Fruit fly (Drosophila melanogaster) whole organism, prepupa: Measurements from ENCODE around the gene CG17564.

ENCODE experiments used
- Blimp-1 ChIP-seq: fragments of 200-800 bp; sonication (Bioruptor generic); optimal IDR thresholded peaks from 3 replicates; lab custom pipeline; 2017; ENCODE audit warnings: missing biosample characterization, missing genetic modification characterization, mild to moderate bottlenecking, moderate library complexity, missing genetic modification reagents
- CG10669 ChIP-seq: fragments of 200-800 bp; sonication (Bioruptor generic); optimal IDR thresholded peaks from 3 replicates; lab custom pipeline; 2018; ENCODE audit warnings: missing biosample characterization, mild to moderate bottlenecking, missing genetic modification characterization, moderate library complexity
- CG11294 ChIP-seq: fragments of 200-800 bp; sonication (Bioruptor generic); IDR thresholded peaks from 2 replicates; pipeline ENCODE4 v1.3.6; 2022; ENCODE audit warnings: missing biosample characterization, missing genetic modification characterization
- CG11762 ChIP-seq: fragments of 200-800 bp; sonication (Bioruptor generic); optimal IDR thresholded peaks from 3 replicates; lab custom pipeline; 2016; ENCODE audit warnings: missing biosample characterization, missing genetic modification characterization; ENCODE audit not compliant: insufficient read depth
- CG11902 ChIP-seq: fragments of 200-800 bp; sonication (Bioruptor generic); optimal IDR thresholded peaks from 3 replicates; lab custom pipeline; 2016; ENCODE audit warnings: missing biosample characterization, missing genetic modification characterization
- CG15336 ChIP-seq: fragments of 200-800 bp; sonication (Bioruptor generic); IDR thresholded peaks from 2 replicates; pipeline ENCODE4 v1.3.6; 2022; ENCODE audit warnings: missing biosample characterization, missing genetic modification characterization
- CG1621 ChIP-seq: fragments of 200-800 bp; sonication (Bioruptor generic); optimal IDR thresholded peaks from 3 replicates; lab custom pipeline; 2018; ENCODE audit warnings: missing biosample characterization, mild to moderate bottlenecking, missing genetic modification characterization
- CG16779 ChIP-seq: fragments of 200-800 bp; sonication (Bioruptor generic); optimal IDR thresholded peaks from 3 replicates; lab custom pipeline; 2017; ENCODE audit warnings: missing biosample characterization, mild to moderate bottlenecking, missing genetic modification characterization
- CG3032 ChIP-seq: fragments of 200-800 bp; optimal IDR thresholded peaks from 2 replicates; lab custom pipeline; 2019; ENCODE audit warnings: missing biosample characterization, mild to moderate bottlenecking, missing genetic modification characterization, moderate library complexity
- CG31627 ChIP-seq: fragments of 200-800 bp; sonication (Bioruptor generic); optimal IDR thresholded peaks from 3 replicates; lab custom pipeline; 2016; ENCODE audit warnings: missing biosample characterization, missing genetic modification characterization
- CG3919 ChIP-seq: fragments of 200-800 bp; sonication (Bioruptor generic); optimal IDR thresholded peaks from 3 replicates; lab custom pipeline; 2016; ENCODE audit warnings: missing biosample characterization, missing genetic modification characterization
- CG6163 ChIP-seq: fragments of 200-800 bp; sonication (Bioruptor generic); IDR thresholded peaks from 3 replicates; pipeline ENCODE4 v1.3.6; 2022; ENCODE audit warnings: missing biosample characterization, missing genetic modification characterization
- CG6276 ChIP-seq: fragments of 200-800 bp; sonication (Bioruptor generic); optimal IDR thresholded peaks from 2 replicates; lab custom pipeline; 2017; ENCODE audit warnings: missing biosample characterization, mild to moderate bottlenecking, missing genetic modification characterization
- CG6792 ChIP-seq: fragments of 200-800 bp; sonication (Bioruptor generic); optimal IDR thresholded peaks from 3 replicates; lab custom pipeline; 2016; ENCODE audit warnings: missing biosample characterization, missing genetic modification characterization
- CG6808 ChIP-seq: fragments of 200-800 bp; sonication (Bioruptor generic); optimal IDR thresholded peaks from 3 replicates; lab custom pipeline; 2017; ENCODE audit warnings: missing biosample characterization, missing genetic modification characterization, mild to moderate bottlenecking, moderate library complexity, missing genetic modification reagents
- CG6854 ChIP-seq: fragments of 200-800 bp; sonication (Bioruptor generic); optimal IDR thresholded peaks from 2 replicates; lab custom pipeline; 2017; ENCODE audit warnings: missing biosample characterization, mild to moderate bottlenecking, missing genetic modification characterization
- CG7368 ChIP-seq: fragments of 200-800 bp; sonication (Bioruptor generic); optimal IDR thresholded peaks from 3 replicates; lab custom pipeline; 2016; ENCODE audit warnings: missing biosample characterization, missing genetic modification characterization
- CG8119 ChIP-seq: fragments of 200-800 bp; sonication (Bioruptor generic); IDR thresholded peaks from 3 replicates; pipeline ENCODE4 v1.3.6; 2022; ENCODE audit warnings: missing biosample characterization, missing genetic modification characterization
- CG8319 ChIP-seq: fragments of 200-800 bp; sonication (Bioruptor generic); optimal IDR thresholded peaks from 3 replicates; lab custom pipeline; 2016; ENCODE audit warnings: missing biosample characterization, missing genetic modification characterization
- CG8632 ChIP-seq: fragments of 200-800 bp; sonication (Bioruptor generic); optimal IDR thresholded peaks from 3 replicates; lab custom pipeline; 2016; ENCODE audit warnings: missing biosample characterization, missing genetic modification characterization
- CG9139 ChIP-seq: fragments of 200-800 bp; sonication (Bioruptor generic); optimal IDR thresholded peaks from 3 replicates; lab custom pipeline; 2017; ENCODE audit warnings: missing biosample characterization, mild to moderate bottlenecking, missing genetic modification characterization
- Eip78C ChIP-seq: fragments of 200-800 bp; sonication (Bioruptor generic); peaks from one replicate; lab custom pipeline; 2016; ENCODE audit warnings: missing biosample characterization, missing genetic modification characterization
- Eip93F ChIP-seq: fragments of 200-800 bp; sonication (Bioruptor generic); optimal IDR thresholded peaks from 2 replicates; lab custom pipeline; 2016; ENCODE audit warnings: missing biosample characterization, mild to moderate bottlenecking, missing genetic modification characterization
- Ets21C ChIP-seq: fragments of 200-800 bp; sonication (Bioruptor generic); optimal IDR thresholded peaks from 3 replicates; lab custom pipeline; 2016; ENCODE audit warnings: missing biosample characterization, missing genetic modification characterization
- Ets96B ChIP-seq: fragments of 200-800 bp; optimal IDR thresholded peaks from 2 replicates; lab custom pipeline; 2019; ENCODE audit warnings: missing biosample characterization, mild to moderate bottlenecking, missing genetic modification characterization, moderate library complexity
- Hr38 ChIP-seq: sonication (Bioruptor generic); optimal IDR thresholded peaks from 2 replicates; lab custom pipeline; 2016; ENCODE audit warnings: missing biosample characterization, missing genetic modification characterization
- Lpt ChIP-seq: fragments of 200-800 bp; sonication (Bioruptor generic); optimal IDR thresholded peaks from 3 replicates; lab custom pipeline; 2016; ENCODE audit warnings: missing biosample characterization, missing genetic modification characterization
- Met ChIP-seq: fragments of 200-800 bp; sonication (Bioruptor generic); optimal IDR thresholded peaks from 3 replicates; lab custom pipeline; 2016; ENCODE audit warnings: missing biosample characterization, missing genetic modification characterization
- Smox ChIP-seq: fragments of 200-800 bp; sonication (Bioruptor generic); optimal IDR thresholded peaks from 3 replicates; lab custom pipeline; 2016; ENCODE audit warnings: missing biosample characterization, missing genetic modification characterization
- Sox102F ChIP-seq: fragments of 200-800 bp; sonication (Bioruptor generic); optimal IDR thresholded peaks from 2 replicates; lab custom pipeline; 2016; ENCODE audit warnings: missing biosample characterization, mild to moderate bottlenecking, missing genetic modification characterization
- Sox15 ChIP-seq: fragments of 200-800 bp; sonication (Bioruptor generic); optimal IDR thresholded peaks from 3 replicates; lab custom pipeline; 2016; ENCODE audit warnings: missing biosample characterization, missing genetic modification characterization
- achi ChIP-seq: fragments of 200-800 bp; sonication (Bioruptor generic); optimal IDR thresholded peaks from 3 replicates; lab custom pipeline; 2016; ENCODE audit warnings: missing biosample characterization, missing genetic modification characterization
- acj6 ChIP-seq: fragments of 200-800 bp; sonication (Bioruptor generic); optimal IDR thresholded peaks from 3 replicates; lab custom pipeline; 2016; ENCODE audit warnings: missing biosample characterization, missing genetic modification characterization
- cyc ChIP-seq: fragments of 200-800 bp; sonication (Bioruptor generic); optimal IDR thresholded peaks from 3 replicates; lab custom pipeline; 2016; ENCODE audit warnings: missing biosample characterization, missing genetic modification characterization
- dac ChIP-seq: fragments of 200-800 bp; sonication (Bioruptor generic); optimal IDR thresholded peaks from 2 replicates; lab custom pipeline; 2017; ENCODE audit warnings: missing biosample characterization, mild to moderate bottlenecking, missing genetic modification characterization
- dsx ChIP-seq: fragments of 200-800 bp; optimal IDR thresholded peaks from 3 replicates; lab custom pipeline; 2019; ENCODE audit warnings: missing biosample characterization, mild to moderate bottlenecking, missing genetic modification characterization, moderate library complexity; ENCODE audit not compliant: poor library complexity, severe bottlenecking
- eg ChIP-seq: fragments of 200-800 bp; sonication (Bioruptor generic); IDR thresholded peaks from 3 replicates; pipeline ENCODE4 v1.3.6; 2022; ENCODE audit warnings: missing biosample characterization, missing genetic modification characterization
- esn ChIP-seq: fragments of 200-800 bp; sonication (Bioruptor generic); optimal IDR thresholded peaks from 2 replicates; lab custom pipeline; 2016; ENCODE audit warnings: missing biosample characterization, mild to moderate bottlenecking, missing genetic modification characterization, moderate library complexity
- fd59A ChIP-seq: fragments of 200-800 bp; sonication (Bioruptor generic); optimal IDR thresholded peaks from 2 replicates; lab custom pipeline; 2017; ENCODE audit warnings: missing biosample characterization, mild to moderate bottlenecking, missing genetic modification characterization, missing genetic modification reagents
- fd85E ChIP-seq: fragments of 200-800 bp; sonication (Bioruptor generic); optimal IDR thresholded peaks from 3 replicates; lab custom pipeline; 2016; ENCODE audit warnings: missing biosample characterization, missing genetic modification characterization
- net ChIP-seq: fragments of 200-800 bp; sonication (Bioruptor generic); optimal IDR thresholded peaks from 3 replicates; lab custom pipeline; 2016; ENCODE audit warnings: missing biosample characterization, missing genetic modification characterization
- salr ChIP-seq, 2 experiments: fragments of 200-800 bp; sonication (Bioruptor generic); optimal IDR thresholded peaks; 3 replicates each; lab custom pipeline; 2016 to 2018; ENCODE audit warnings: missing biosample characterization in 2 of 2, missing genetic modification characterization in 2 of 2, mild to moderate bottlenecking in 1 of 2
- svp ChIP-seq: fragments of 200-800 bp; sonication (Bioruptor generic); peaks from one replicate; lab custom pipeline; 2016; ENCODE audit warnings: missing biosample characterization, missing genetic modification characterization
- topi ChIP-seq: fragments of 200-800 bp; sonication (Bioruptor generic); optimal IDR thresholded peaks from 3 replicates; lab custom pipeline; 2016; ENCODE audit warnings: missing biosample characterization, missing genetic modification characterization

CG17564 gene

DNA sequence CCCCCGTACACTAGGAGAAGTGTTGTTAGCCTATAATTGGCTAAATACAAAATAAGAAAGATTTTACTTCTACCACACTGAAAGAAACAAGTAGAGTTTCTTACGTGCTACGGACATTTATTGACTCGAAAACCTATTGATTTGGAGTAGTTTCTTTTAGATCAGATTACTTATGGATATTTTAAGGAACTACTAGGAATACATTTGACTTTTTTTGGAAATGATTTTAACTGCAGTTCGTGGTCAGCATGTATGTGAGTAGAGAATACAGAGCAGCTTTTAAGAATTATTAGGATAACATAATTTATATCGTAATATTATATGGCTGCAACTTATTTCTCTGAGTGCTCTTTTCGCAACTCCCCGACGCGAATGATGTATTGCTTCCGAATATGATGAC, 14.9 kb upstream of the CG17564 start (continued):
- TF ChIP-seq CG8119 (GFP tag; lab: Robert Waterston, UW) (peak; percentile 73; the same call in 2 of the 3 replicates), Ets96B (peak; percentile 80), svp (GFP tag; lab: Kevin White, UChicago) (peak; percentile 80), CG6854 (GFP tag; lab: Kevin White, UChicago) (no peak), CG8319 (peak; percentile 12), CG16779 (tag; lab: Kevin White, UChicago) (peak; percentile 45), Smox (GFP tag; lab: Kevin White, UChicago) (peak; percentile 59), Sox102F (GFP tag; lab: Kevin White, UChicago) (peak; percentile 49), eg (GFP tag; lab: Robert Waterston, UW) (peak; percentile 47; the same call in 2 of the 3 replicates), Ets21C (GFP tag; lab: Kevin White, UChicago) (peak; percentile 24), salr (GFP tag; optimal IDR thresholded peaks at IDR 0.05; lab: Kevin White, UChicago) (peak; percentile 14 to 86), Eip78C (GFP tag; lab: Kevin White, UChicago) (peak; percentile 96), fd59A (GFP tag; lab: Kevin White, UChicago) (peak; percentile 78), Eip93F (GFP tag; lab: Kevin White, UChicago) (no peak), Sox15 (GFP tag; lab: Kevin White, UChicago) (peak; percentile 53), cyc (GFP tag; lab: Kevin White, UChicago) (peak; percentile 65), CG6276 (GFP tag; lab: Kevin White, UChicago) (peak; percentile 35), CG1621 (tag; lab: Kevin White, UChicago) (peak; percentile 59), Met (GFP tag; lab: Kevin White, UChicago) (peak; percentile 60), CG9139 (GFP tag; lab: Kevin White, UChicago) (peak; percentile 51), topi (peak; percentile 74), achi (GFP tag; lab: Kevin White, UChicago) (peak; percentile 78), CG10669 (GFP tag; lab: Kevin White, UChicago) (peak; percentile 70), esn (peak; percentile 69), net (GFP tag; lab: Kevin White, UChicago) (peak; percentile 79), dac (GFP tag; lab: Kevin White, UChicago) (peak; percentile 16), CG8632 (GFP tag; lab: Kevin White, UChicago) (peak; percentile 66), CG6808 (GFP tag; lab: Kevin White, UChicago) (peak; percentile 73), CG31627 (GFP tag; lab: Kevin White, UChicago) (peak; percentile 57), CG11902 (GFP tag; lab: Kevin White, UChicago) (peak; percentile 37), acj6 (GFP tag; lab: Kevin White, UChicago) (peak; percentile 69), Hr38 (GFP tag; lab: Kevin White, UChicago) (no peak)

DNA sequence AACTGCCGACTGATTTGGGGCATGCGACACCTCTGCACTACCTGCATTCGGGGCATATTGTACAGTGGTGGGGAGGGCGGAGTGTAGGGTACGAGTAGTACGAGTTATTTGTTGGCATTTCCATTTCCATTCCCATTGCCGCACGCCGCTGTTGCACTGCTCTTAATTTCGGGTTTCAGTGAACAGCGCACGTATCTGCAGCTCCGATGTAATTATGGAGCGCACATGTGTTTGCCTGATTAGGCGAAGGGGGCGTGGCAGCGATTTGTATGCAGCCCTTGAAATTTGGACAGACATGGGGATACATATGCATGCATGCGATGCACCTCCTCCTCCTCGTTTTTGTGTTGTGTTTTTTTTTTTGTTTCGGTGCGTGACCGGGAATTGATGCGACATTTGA, 13.7 kb upstream of the CG17564 start:
- TF ChIP-seq esn: no peak
- TF ChIP-seq CG16779 (tag; lab: Kevin White, UChicago): no peak

DNA sequence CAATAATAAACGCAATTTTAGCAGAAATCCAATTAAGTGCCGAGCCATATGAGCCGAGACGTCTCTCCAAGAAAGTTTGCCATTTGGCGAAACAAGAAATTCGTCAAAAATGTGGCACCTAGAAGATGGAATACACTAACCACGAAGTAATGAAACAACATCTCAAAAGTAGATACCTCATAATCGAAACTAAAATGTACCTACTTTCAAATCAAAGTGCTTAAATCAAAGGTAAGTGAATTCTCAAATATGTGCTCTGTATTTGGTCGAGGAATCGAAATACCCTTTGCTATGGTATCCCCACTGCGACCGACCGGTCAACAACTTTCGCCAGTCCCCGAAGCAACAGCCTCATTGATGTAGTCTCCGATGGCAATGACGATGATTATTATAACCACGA, 7.9 kb upstream of the CG17564 start:
- TF ChIP-seq Sox15 (GFP tag; lab: Kevin White, UChicago) (no peak), CG10669 (GFP tag; lab: Kevin White, UChicago) (no peak), dsx (GFP tag; lab: Kevin White, UChicago) (no peak), CG16779 (tag; lab: Kevin White, UChicago) (no peak), net (GFP tag; lab: Kevin White, UChicago) (peak; percentile 27), dac (GFP tag; lab: Kevin White, UChicago) (peak; percentile 83), CG9139 (GFP tag; lab: Kevin White, UChicago) (no peak), Eip78C (GFP tag; lab: Kevin White, UChicago) (peak; percentile 70), CG3919 (GFP tag; lab: Kevin White, UChicago) (peak; percentile 15), fd85E (GFP tag; lab: Kevin White, UChicago) (no peak), CG11902 (GFP tag; lab: Kevin White, UChicago) (no peak), CG6163 (GFP tag; lab: Robert Waterston, UW) (peak; percentile 68), Sox102F (GFP tag; lab: Kevin White, UChicago) (no peak), CG11294 (GFP tag; lab: Robert Waterston, UW) (no peak; the same call in 1 of the 2 replicates), eg (GFP tag; lab: Robert Waterston, UW) (peak; percentile 88), Met (GFP tag; lab: Kevin White, UChicago) (no peak), CG6792 (no peak), Ets96B (no peak), CG7368 (GFP tag; lab: Kevin White, UChicago) (no peak), CG15336 (GFP tag; lab: Robert Waterston, UW) (peak; percentile 86), CG8632 (GFP tag; lab: Kevin White, UChicago) (no peak), CG31627 (GFP tag; lab: Kevin White, UChicago) (no peak), CG8119 (GFP tag; lab: Robert Waterston, UW) (peak; percentile 89), Lpt (GFP tag; lab: Kevin White, UChicago) (peak; percentile 70), CG3032 (tag; lab: Kevin White, UChicago) (no peak), Smox (GFP tag; lab: Kevin White, UChicago) (no peak), Hr38 (GFP tag; lab: Kevin White, UChicago) (no peak), acj6 (GFP tag; lab: Kevin White, UChicago) (peak; percentile 1), CG11762 (GFP tag; lab: Kevin White, UChicago) (no peak), cyc (GFP tag; lab: Kevin White, UChicago) (no peak), Blimp-1 (no peak)
